Worm (Caenorhabditis elegans) whole organism, midembryonic: ENCODE data around the gene Y53C12A.3.

Experiments
- T22C8.4 ChIP-seq: fragments of 200-800 bp; sonication (Bioruptor generic); IDR thresholded peaks from 2 replicates; pipeline ENCODE4 v1.3.6; 2022; ENCODE audit warnings: missing genetic modification characterization, missing compliant biosample characterization
- ref-1 ChIP-seq: fragments of 200-800 bp; sonication (Bioruptor generic); conservative IDR thresholded peaks from 2 replicates; pipeline ENCODE4 v1.3.6; 2022; ENCODE audit warnings: missing genetic modification reagents, missing genetic modification characterization, missing compliant biosample characterization

DNA sequence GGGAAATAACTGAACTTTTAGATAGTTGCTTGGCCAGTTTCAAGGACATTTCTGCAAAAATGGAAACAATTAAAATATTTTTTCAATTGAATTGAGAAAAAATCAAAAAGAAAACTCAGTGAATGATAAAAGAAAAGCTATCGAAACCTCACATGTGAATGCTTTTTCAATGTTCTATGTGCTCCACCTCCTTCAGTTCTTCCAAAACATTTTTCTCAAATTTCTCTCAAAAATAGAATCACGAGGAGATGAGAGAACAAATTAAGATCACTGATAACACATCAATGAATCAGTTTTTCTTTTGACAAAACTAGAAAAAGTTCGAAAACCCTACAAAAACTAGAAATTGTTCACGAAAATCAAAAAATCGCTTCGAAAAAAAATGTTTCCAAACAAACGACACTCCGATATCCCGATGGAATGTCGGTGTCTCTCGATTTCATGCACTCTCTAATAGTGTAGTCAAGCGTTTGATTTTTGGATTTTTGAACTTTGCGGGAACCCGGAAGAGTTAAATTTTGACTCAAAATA is 19.3 kb downstream of the Y53C12A.3 start, which contains the start of gene ZK1320.9:
- TF ChIP-seq ref-1 (GFP tag; lab: Robert Waterston, UW) (no peak), T22C8.4 (GFP tag; lab: Robert Waterston, UW) (no peak)
